Worm (Caenorhabditis elegans): ENCODE measurements around the gene slc-17.5.

- no peak for TF ChIP-seq ceh-43 (GFP tag; optimal IDR thresholded peaks at IDR 0.05)
- TF ChIP-seq unc-62 (GFP tag; optimal IDR thresholded peaks at IDR 0.05), result no peak
- no peak for TF ChIP-seq lsy-2 (tag; optimal IDR thresholded peaks at IDR 0.05)
- TF ChIP-seq nhr-237 (tag; optimal IDR thresholded peaks at IDR 0.05), result no peak
- no peak for TF ChIP-seq pha-4 (tag; optimal IDR thresholded peaks at IDR 0.05)
- TF ChIP-seq unc-39 (tag; optimal IDR thresholded peaks at IDR 0.05), result no peak
These were observed 20.8 kb downstream of the slc-17.5 start, which contains the start of gene C16D9.9 for ce11 chrV:8263941-8264340.

All from whole organism, mixed stage, embryonic.